Worm (Caenorhabditis elegans): ENCODE measurements around the gene F45D3.3.

DNA sequence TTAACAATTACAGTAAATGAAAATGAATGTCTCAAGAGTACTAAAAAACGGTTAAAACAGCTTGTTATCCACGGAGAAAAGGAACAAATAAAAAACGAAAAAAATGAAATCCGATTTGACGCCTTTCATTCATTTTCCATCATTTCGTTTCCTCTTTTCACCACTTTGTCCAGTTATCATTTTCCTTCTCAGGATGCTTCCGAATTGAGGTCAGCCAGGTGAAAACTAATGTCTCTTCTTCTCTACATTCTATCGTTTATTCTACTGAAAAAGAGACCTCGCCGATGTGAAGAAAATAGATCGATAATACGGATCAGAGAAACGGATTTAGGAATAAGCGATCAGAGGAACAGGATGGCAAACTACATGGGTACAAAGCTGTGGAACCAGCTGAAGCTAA is 24.1 kb downstream of the F45D3.3 start:
- TF ChIP-seq F37B4.10 (GFP tag; IDR thresholded peaks at IDR 0.05) (no peak), B0035.1 (tag; optimal IDR thresholded peaks at IDR 0.05) (no peak), unc-62 (GFP tag; optimal IDR thresholded peaks at IDR 0.05) (no peak), pha-4 (tag; optimal IDR thresholded peaks at IDR 0.05) (no peak), nhr-27 (tag; optimal IDR thresholded peaks at IDR 0.05) (no peak), nfya-2 (GFP tag; IDR thresholded peaks at IDR 0.05) (no peak), zfh-2 (GFP tag; conservative IDR thresholded peaks at IDR 0.05) (no peak), mes-4 (tag; optimal IDR thresholded peaks at IDR 0.05) (no peak)

All from whole organism, young adult.